Fruit fly (Drosophila melanogaster) whole organism, embryonic: Measurements from ENCODE around the gene COX7AL2.

ENCODE experiments used
- C15 ChIP-seq: fragments of 200-800 bp; sonication (Bioruptor generic); IDR thresholded peaks from 3 replicates; pipeline ENCODE4 v1.3.6; 2022; ENCODE audit warnings: missing biosample characterization, missing genetic modification characterization
- CG10147 ChIP-seq: fragments of 200-800 bp; sonication (Bioruptor generic); optimal IDR thresholded peaks from 2 replicates; lab custom pipeline; 2019; ENCODE audit warnings: missing biosample characterization, mild to moderate bottlenecking, missing genetic modification characterization, moderate library complexity
- CG10209 ChIP-seq: fragments of 200-800 bp; sonication (Bioruptor generic); optimal IDR thresholded peaks from 3 replicates; lab custom pipeline; 2017; ENCODE audit warnings: missing biosample characterization, mild to moderate bottlenecking, missing genetic modification characterization, missing genetic modification reagents
- CG10267 ChIP-seq: fragments of 200-800 bp; sonication (Bioruptor generic); optimal IDR thresholded peaks from 2 replicates; lab custom pipeline; 2018; ENCODE audit warnings: missing biosample characterization, mild to moderate bottlenecking, missing genetic modification characterization, moderate library complexity
- CG11398 ChIP-seq: fragments of 200-800 bp; sonication (Bioruptor generic); optimal IDR thresholded peaks from 2 replicates; lab custom pipeline; 2016; ENCODE audit warnings: missing biosample characterization, missing genetic modification characterization
- CG13123 ChIP-seq: fragments of 200-800 bp; sonication (Bioruptor generic); optimal IDR thresholded peaks from 2 replicates; lab custom pipeline; 2016; ENCODE audit warnings: missing biosample characterization, missing genetic modification characterization
- CG13296 ChIP-seq: fragments of 200-800 bp; sonication (Bioruptor generic); optimal IDR thresholded peaks from 3 replicates; lab custom pipeline; 2018; ENCODE audit warnings: missing biosample characterization, mild to moderate bottlenecking, missing genetic modification characterization
- CG13624 ChIP-seq: fragments of 200-800 bp; sonication (Bioruptor generic); optimal IDR thresholded peaks from 2 replicates; lab custom pipeline; 2016; ENCODE audit warnings: missing biosample characterization, missing genetic modification characterization
- CG14014 ChIP-seq: fragments of 200-800 bp; sonication (Bioruptor generic); IDR thresholded peaks from 2 replicates; pipeline ENCODE4 v1.3.6; 2022; ENCODE audit warnings: missing biosample characterization, missing genetic modification characterization
- CG15479 ChIP-seq: fragments of 200-800 bp; sonication (Bioruptor generic); optimal IDR thresholded peaks from 3 replicates; lab custom pipeline; 2019; ENCODE audit warnings: missing biosample characterization, mild to moderate bottlenecking, missing genetic modification characterization, moderate library complexity
- CG17186 ChIP-seq: fragments of 200-800 bp; sonication (Bioruptor generic); optimal IDR thresholded peaks from 3 replicates; lab custom pipeline; 2017; ENCODE audit warnings: missing biosample characterization, missing genetic modification reagents, missing genetic modification characterization
- CG2120 ChIP-seq: fragments of 200-800 bp; sonication (Bioruptor generic); optimal IDR thresholded peaks from 3 replicates; lab custom pipeline; 2016; ENCODE audit warnings: missing biosample characterization, missing genetic modification characterization
- CG30020 ChIP-seq: fragments of 200-800 bp; optimal IDR thresholded peaks from 2 replicates; lab custom pipeline; 2019; ENCODE audit warnings: missing biosample characterization, mild to moderate bottlenecking, missing genetic modification characterization, moderate library complexity
- CG3163 ChIP-seq: fragments of 200-800 bp; sonication (Bioruptor generic); optimal IDR thresholded peaks from 3 replicates; lab custom pipeline; 2016; ENCODE audit warnings: missing biosample characterization, missing genetic modification characterization
- CG6272 ChIP-seq: fragments of 200-800 bp; sonication (Bioruptor generic); IDR thresholded peaks from 2 replicates; pipeline ENCODE4 v1.3.6; 2022; ENCODE audit warnings: missing biosample characterization, missing genetic modification characterization
- CG6791 ChIP-seq: fragments of 200-800 bp; sonication (Bioruptor generic); IDR thresholded peaks from 3 replicates; pipeline ENCODE4 v1.3.6; 2022; ENCODE audit warnings: missing biosample characterization, missing genetic modification characterization; ENCODE audit not compliant: partially characterized antibody
- CG8290 ChIP-seq, 3 experiments: fragments of 200-800 bp; sonication (Bioruptor generic); optimal IDR thresholded peaks; 2 replicates each; lab custom pipeline; 2016 to 2019; ENCODE audit warnings: missing biosample characterization in 3 of 3, missing genetic modification characterization in 3 of 3, mild to moderate bottlenecking in 2 of 3, moderate library complexity in 1 of 3
- Dfd ChIP-seq, 2 experiments: fragments of >200 bp; optimal IDR thresholded peaks; 2 replicates each; lab custom pipeline; 2017; ENCODE audit warnings: missing biosample characterization in 2 of 2, missing genetic modification characterization in 2 of 2
- Hey ChIP-seq: fragments of 200-800 bp; sonication (Bioruptor generic); optimal IDR thresholded peaks from 3 replicates; lab custom pipeline; 2018; ENCODE audit warnings: missing biosample characterization, mild to moderate bottlenecking, missing genetic modification characterization
- Hmx ChIP-seq: fragments of 200-800 bp; sonication (Bioruptor generic); optimal IDR thresholded peaks from 2 replicates; lab custom pipeline; 2016; ENCODE audit warnings: missing biosample characterization, missing genetic modification characterization
- NK7.1 ChIP-seq: fragments of 200-800 bp; sonication (Bioruptor generic); optimal IDR thresholded peaks from 3 replicates; lab custom pipeline; 2016; ENCODE audit warnings: missing biosample characterization, missing genetic modification characterization
- Nf-YC ChIP-seq: fragments of 200-800 bp; optimal IDR thresholded peaks from 3 replicates; lab custom pipeline; 2019; ENCODE audit warnings: missing biosample characterization, mild to moderate bottlenecking, missing genetic modification characterization, moderate library complexity
- Oaz ChIP-seq: fragments of 200-800 bp; sonication (Bioruptor generic); IDR thresholded peaks from 2 replicates; pipeline ENCODE4 v1.3.6; 2022; ENCODE audit warnings: missing biosample characterization, missing genetic modification characterization
- Opbp ChIP-seq: fragments of 200-800 bp; sonication (Bioruptor generic); IDR thresholded peaks from 3 replicates; pipeline ENCODE4 v1.3.6; 2022; ENCODE audit warnings: missing biosample characterization, missing genetic modification characterization; ENCODE audit not compliant: partially characterized antibody
- Poxn ChIP-seq: fragments of 200-800 bp; sonication (Bioruptor generic); IDR thresholded peaks from 2 replicates; pipeline ENCODE4 v1.3.6; 2022; ENCODE audit warnings: missing biosample characterization, missing genetic modification characterization
- TFAM ChIP-seq: fragments of 200-800 bp; sonication (Bioruptor generic); optimal IDR thresholded peaks from 2 replicates; lab custom pipeline; 2017; ENCODE audit warnings: missing biosample characterization, missing genetic modification characterization, inconsistent platforms
- YL-1 ChIP-seq: fragments of 200-800 bp; sonication (Bioruptor generic); optimal IDR thresholded peaks from 3 replicates; lab custom pipeline; 2017; ENCODE audit warnings: missing biosample characterization, mild to moderate bottlenecking, missing genetic modification characterization
- ase ChIP-seq: fragments of 200-800 bp; sonication (Bioruptor generic); IDR thresholded peaks from 3 replicates; pipeline ENCODE4 v1.3.6; 2022; ENCODE audit warnings: missing biosample characterization, missing genetic modification characterization
- ash1 ChIP-seq: fragments of 200-800 bp; sonication (Bioruptor generic); optimal IDR thresholded peaks from 2 replicates; lab custom pipeline; 2018; ENCODE audit warnings: missing biosample characterization, mild to moderate bottlenecking, missing genetic modification characterization
- bigmax ChIP-seq: fragments of 200-800 bp; sonication (Bioruptor generic); optimal IDR thresholded peaks from 2 replicates; lab custom pipeline; 2018; ENCODE audit warnings: missing biosample characterization, mild to moderate bottlenecking, missing genetic modification characterization
- btn ChIP-seq: fragments of 200-800 bp; sonication (Bioruptor generic); optimal IDR thresholded peaks from 2 replicates; lab custom pipeline; 2016; ENCODE audit warnings: missing biosample characterization, missing genetic modification characterization
- fru ChIP-seq: fragments of >200 bp; optimal IDR thresholded peaks from 2 replicates; lab custom pipeline; 2017
- gem ChIP-seq: fragments of 200-800 bp; sonication (Bioruptor generic); optimal IDR thresholded peaks from 2 replicates; lab custom pipeline; 2019; ENCODE audit warnings: missing biosample characterization, mild to moderate bottlenecking, missing genetic modification characterization, moderate library complexity
- gsb ChIP-seq: fragments of 200-800 bp; sonication (Bioruptor generic); IDR thresholded peaks from 2 replicates; pipeline ENCODE4 v1.3.6; 2022; ENCODE audit warnings: missing biosample characterization, missing genetic modification characterization
- gsb-n ChIP-seq: fragments of 200-800 bp; sonication (Bioruptor generic); optimal IDR thresholded peaks from 3 replicates; lab custom pipeline; 2018; ENCODE audit warnings: missing biosample characterization, mild to moderate bottlenecking, missing genetic modification characterization
- her ChIP-seq: fragments of 200-800 bp; sonication (Bioruptor generic); optimal IDR thresholded peaks from 2 replicates; lab custom pipeline; 2016; ENCODE audit warnings: missing biosample characterization, missing genetic modification characterization
- ind ChIP-seq: fragments of 200-800 bp; sonication (Bioruptor generic); optimal IDR thresholded peaks from 3 replicates; lab custom pipeline; 2016; ENCODE audit warnings: missing biosample characterization, missing genetic modification characterization
- jigr1 ChIP-seq: fragments of 200-800 bp; sonication (Bioruptor generic); IDR thresholded peaks from 3 replicates; pipeline ENCODE4 v1.3.6; 2022; ENCODE audit warnings: missing biosample characterization, missing genetic modification characterization
- jumu ChIP-seq: fragments of 200-800 bp; sonication (Bioruptor generic); optimal IDR thresholded peaks from 3 replicates; lab custom pipeline; 2016; ENCODE audit warnings: missing biosample characterization, missing genetic modification characterization
- klu ChIP-seq: fragments of 200-800 bp; sonication (Bioruptor generic); IDR thresholded peaks from 2 replicates; pipeline ENCODE4 v1.3.6; 2022; ENCODE audit warnings: missing biosample characterization, missing genetic modification characterization
- nerfin-1 ChIP-seq: fragments of 200-800 bp; sonication (Bioruptor generic); optimal IDR thresholded peaks from 3 replicates; lab custom pipeline; 2019; ENCODE audit warnings: missing biosample characterization, mild to moderate bottlenecking, missing genetic modification characterization, moderate library complexity
- p53 ChIP-seq: fragments of 200-800 bp; sonication (Bioruptor generic); optimal IDR thresholded peaks from 2 replicates; lab custom pipeline; 2016; ENCODE audit warnings: missing biosample characterization, missing genetic modification characterization
- phol ChIP-seq: fragments of 200-800 bp; sonication (Bioruptor generic); optimal IDR thresholded peaks from 3 replicates; lab custom pipeline; 2018; ENCODE audit warnings: missing biosample characterization, mild to moderate bottlenecking, missing genetic modification characterization, moderate library complexity
- pum ChIP-seq: fragments of 200-800 bp; sonication (Bioruptor generic); optimal IDR thresholded peaks from 2 replicates; lab custom pipeline; 2016; ENCODE audit warnings: missing biosample characterization, missing genetic modification characterization
- repo ChIP-seq: fragments of 200-800 bp; sonication (Bioruptor generic); optimal IDR thresholded peaks from 2 replicates; lab custom pipeline; 2016; ENCODE audit warnings: missing biosample characterization, missing genetic modification characterization
- sim ChIP-seq: fragments of 200-800 bp; sonication (Bioruptor generic); IDR thresholded peaks from 2 replicates; pipeline ENCODE4 v1.3.6; 2022; ENCODE audit warnings: missing biosample characterization, missing genetic modification characterization
- ssp ChIP-seq: fragments of 200-800 bp; sonication (Bioruptor generic); IDR thresholded peaks from 2 replicates; pipeline ENCODE4 v1.3.6; 2022; ENCODE audit warnings: missing biosample characterization, missing genetic modification characterization
- sug ChIP-seq: fragments of 200-800 bp; optimal IDR thresholded peaks from 2 replicates; lab custom pipeline; 2019; ENCODE audit warnings: missing biosample characterization, mild to moderate bottlenecking, missing genetic modification characterization, moderate library complexity
- tin ChIP-seq: fragments of 200-800 bp; sonication (Bioruptor generic); optimal IDR thresholded peaks from 3 replicates; lab custom pipeline; 2016; ENCODE audit warnings: missing biosample characterization, missing genetic modification characterization
- twi ChIP-seq: fragments of 200-800 bp; optimal IDR thresholded peaks from 2 replicates; lab custom pipeline; 2019; ENCODE audit warnings: missing biosample characterization, mild to moderate bottlenecking, missing genetic modification characterization, moderate library complexity
- tx ChIP-seq: fragments of 200-800 bp; sonication (Bioruptor generic); optimal IDR thresholded peaks from 2 replicates; lab custom pipeline; 2016; ENCODE audit warnings: missing biosample characterization, missing genetic modification characterization
- zfh2 ChIP-seq: fragments of 200-800 bp; sonication (Bioruptor generic); optimal IDR thresholded peaks from 2 replicates; lab custom pipeline; 2016; ENCODE audit warnings: missing biosample characterization, missing genetic modification characterization

The COX7AL2 gene

dm6 chr2L:2147208-2147607, 50.5 kb downstream of the COX7AL2 start, which contains the start of the genes CG11723 and Tbcd (continued):
- TF ChIP-seq CG8290 (GFP tag; optimal IDR thresholded peaks at IDR 0.05; lab: Kevin White, UChicago) (peak; percentile 72), CG8290 (tag; optimal IDR thresholded peaks at IDR 0.05; lab: Kevin White, UChicago) (peak in 1 of 2 experiments; percentile 75), repo (GFP tag; lab: Kevin White, UChicago) (peak; percentile 73), NK7.1 (GFP tag; lab: Kevin White, UChicago) (peak; percentile 80), CG6272 (GFP tag; lab: Robert Waterston, UW) (peak; percentile 82), pum (GFP tag; lab: Kevin White, UChicago) (peak; percentile 88), sug (tag; lab: Kevin White, UChicago) (no peak), her (GFP tag; lab: Kevin White, UChicago) (peak; percentile 89), tx (GFP tag; lab: Kevin White, UChicago) (peak; percentile 89), Hey (no peak), CG30020 (tag; lab: Kevin White, UChicago) (peak; percentile 88), CG13296 (GFP tag; lab: Kevin White, UChicago) (no peak), klu (peak; percentile 77), CG13123 (GFP tag; lab: Kevin White, UChicago) (peak; percentile 76), bigmax (GFP tag; lab: Kevin White, UChicago) (no peak), Nf-YC (tag; lab: Kevin White, UChicago) (no peak), C15 (GFP tag; lab: Robert Waterston, UW) (peak; percentile 86), ssp (GFP tag; lab: Robert Waterston, UW) (peak; percentile 81), phol (peak; percentile 90), tin (GFP tag; lab: Kevin White, UChicago) (peak; percentile 86), Dfd (GFP tag; optimal IDR thresholded peaks at IDR 0.05; lab: Kevin White, UChicago) (no peak), gem (tag; lab: Kevin White, UChicago) (peak; percentile 94), Opbp (GFP tag; lab: Robert Waterston, UW) (no peak; the same call in 2 of the 3 replicates), CG3163 (peak; percentile 75), CG2120 (GFP tag; lab: Kevin White, UChicago) (peak; percentile 92), zfh2 (peak; percentile 90), gsb-n (tag; lab: Kevin White, UChicago) (no peak), twi (tag; lab: Kevin White, UChicago) (peak; percentile 81), CG17186 (peak; percentile 63), jumu (GFP tag; lab: Kevin White, UChicago) (peak; percentile 84), gsb (GFP tag; lab: Robert Waterston, UW) (peak; percentile 75), nerfin-1 (tag; lab: Kevin White, UChicago) (peak; percentile 77), CG13624 (GFP tag; lab: Kevin White, UChicago) (peak; percentile 84), TFAM (GFP tag; lab: Kevin White, UChicago) (peak; percentile 24), CG10209 (GFP tag; lab: Kevin White, UChicago) (no peak), CG10147 (GFP tag; lab: Kevin White, UChicago) (no peak), Poxn (GFP tag; lab: Robert Waterston, UW) (peak; percentile 61; the same call in 1 of the 2 replicates), btn (GFP tag; lab: Kevin White, UChicago) (peak; percentile 49), fru (no peak), Oaz (GFP tag; lab: Robert Waterston, UW) (peak; percentile 86), sim (GFP tag; lab: Robert Waterston, UW) (peak; percentile 88), ind (GFP tag; lab: Kevin White, UChicago) (peak; percentile 87), YL-1 (GFP tag; lab: Kevin White, UChicago) (peak; percentile 89), CG6791 (GFP tag; lab: Robert Waterston, UW) (peak; percentile 42; the same call in 1 of the 3 replicates), p53 (GFP tag; lab: Kevin White, UChicago) (peak; percentile 64), CG10267 (tag; lab: Kevin White, UChicago) (peak; percentile 82), jigr1 (peak; percentile 78; the same call in 2 of the 3 replicates), ase (GFP tag; lab: Robert Waterston, UW) (peak; percentile 87), ash1 (peak; percentile 48), CG15479 (GFP tag; lab: Kevin White, UChicago) (no peak), CG11398 (peak; percentile 75), Hmx (GFP tag; lab: Kevin White, UChicago) (no peak), CG14014 (GFP tag; lab: Robert Waterston, UW) (peak; percentile 87)
